Worm (Caenorhabditis elegans) whole organism, L1 larva: ENCODE measurements around the gene D1005.2.

ENCODE experiments used
- C34B4.2 ChIP-seq: sonication (generic microtip); optimal IDR thresholded peaks from 2 replicates; lab custom pipeline; 2017; ENCODE audit warnings: mild to moderate bottlenecking, missing genetic modification characterization, missing compliant biosample characterization
- aha-1 ChIP-seq: fragments of 150-350 bp; optimal IDR thresholded peaks from 2 replicates; lab custom pipeline; 2014; ENCODE audit warnings: missing biosample characterization, missing genetic modification characterization
- alr-1 ChIP-seq: fragments of 200-800 bp; sonication (Bioruptor generic); optimal IDR thresholded peaks from 2 replicates; lab custom pipeline; 2018; ENCODE audit warnings: borderline replicate concordance, mild to moderate bottlenecking, missing genetic modification characterization, missing compliant biosample characterization
- aly-2 ChIP-seq: fragments of 150-350 bp; optimal IDR thresholded peaks from 2 replicates; lab custom pipeline; 2014; ENCODE audit warnings: missing biosample characterization, missing genetic modification characterization
- blmp-1 ChIP-seq: fragments of 150-350 bp; optimal IDR thresholded peaks from 2 replicates; lab custom pipeline; 2014; ENCODE audit warnings: missing biosample characterization, missing genetic modification characterization
- ceh-63 ChIP-seq: fragments of 200-800 bp; sonication (Bioruptor generic); optimal IDR thresholded peaks from 2 replicates; lab custom pipeline; 2018; ENCODE audit warnings: mild to moderate bottlenecking, missing genetic modification characterization, missing compliant biosample characterization
- ceh-88 ChIP-seq: fragments of 200-800 bp; sonication (Bioruptor generic); IDR thresholded peaks from 2 replicates; pipeline ENCODE4 v1.3.6; 2022; ENCODE audit warnings: missing genetic modification characterization, missing compliant biosample characterization
- dpl-1 ChIP-seq, 3 experiments: fragments of 150-350 bp in 2 of 3; sonication (generic microtip) in 1 of 3; optimal IDR thresholded peaks; 2 replicates each; lab custom pipeline; 2014 to 2017; ENCODE audit warnings: missing biosample characterization in 3 of 3, missing genetic modification characterization in 3 of 3, missing genetic modification reagents in 3 of 3
- dsc-1 ChIP-seq: sonication (generic microtip); optimal IDR thresholded peaks from 2 replicates; lab custom pipeline; 2016; ENCODE audit warnings: mild to moderate bottlenecking, missing genetic modification characterization, missing compliant biosample characterization
- efl-1 ChIP-seq, 4 experiments: fragments of 150-350 bp; optimal IDR thresholded peaks in 3 of 4; peaks in 1 of 4; 1 replicate in 1 of 4; 2 replicates in 3 of 4; lab custom pipeline; 2014; ENCODE audit warnings: missing biosample characterization in 2 of 4, missing genetic modification characterization in 2 of 4, missing genetic modification reagents in 2 of 4
- efl-3 ChIP-seq: fragments of 200-800 bp; sonication (Bioruptor generic); optimal IDR thresholded peaks from 2 replicates; lab custom pipeline; 2018; ENCODE audit warnings: mild to moderate bottlenecking, missing genetic modification characterization, missing compliant biosample characterization
- egl-27 ChIP-seq, 2 experiments: fragments of 150-350 bp in 1 of 2; sonication (generic microtip); optimal IDR thresholded peaks; 3 replicates each; lab custom pipeline; 2017 to 2018; ENCODE audit warnings: missing biosample characterization in 2 of 2, missing genetic modification characterization in 2 of 2, missing genetic modification reagents in 2 of 2
- elt-2 ChIP-seq: sonication (generic microtip); optimal IDR thresholded peaks from 2 replicates; lab custom pipeline; 2016; ENCODE audit warnings: missing genetic modification characterization, mild to moderate bottlenecking, inconsistent platforms, missing compliant biosample characterization, missing genetic modification reagents
- elt-3 ChIP-seq, 6 experiments: fragments of 150-350 bp in 1 of 6; sonication (generic microtip); optimal IDR thresholded peaks; 2 replicates each; lab custom pipeline; 2017 to 2018; ENCODE audit warnings: missing biosample characterization in 6 of 6, missing genetic modification characterization in 6 of 6, inconsistent platforms in 1 of 6
- ets-5 ChIP-seq: fragments of 200-800 bp; sonication (Bioruptor generic); IDR thresholded peaks from 2 replicates; pipeline ENCODE4 v1.3.6; 2022; ENCODE audit warnings: missing genetic modification characterization, missing compliant biosample characterization
- fkh-10 ChIP-seq: sonication (generic microtip); optimal IDR thresholded peaks from 2 replicates; lab custom pipeline; 2017; ENCODE audit warnings: missing biosample characterization, missing genetic modification reagents, missing genetic modification characterization
- grh-1 ChIP-seq: fragments of 200-800 bp; sonication (Bioruptor generic); IDR thresholded peaks from 2 replicates; pipeline ENCODE4 v1.3.6; 2022; ENCODE audit warnings: missing genetic modification reagents, missing genetic modification characterization, missing compliant biosample characterization
- hlh-17 ChIP-seq: fragments of 200-800 bp; sonication (Bioruptor generic); optimal IDR thresholded peaks from 2 replicates; lab custom pipeline; 2018; ENCODE audit warnings: missing genetic modification characterization, mild to moderate bottlenecking, missing compliant biosample characterization, moderate library complexity, borderline replicate concordance
- hlh-4 ChIP-seq: sonication (generic microtip); optimal IDR thresholded peaks from 2 replicates; lab custom pipeline; 2016; ENCODE audit warnings: mild to moderate bottlenecking, missing genetic modification characterization, missing compliant biosample characterization
- jun-1 ChIP-seq: fragments of 150-350 bp; optimal IDR thresholded peaks from 2 replicates; lab custom pipeline; 2014; ENCODE audit warnings: missing biosample characterization, missing genetic modification reagents, missing genetic modification characterization
- lin-13 ChIP-seq: fragments of 150-350 bp; optimal IDR thresholded peaks from 2 replicates; lab custom pipeline; 2014; ENCODE audit warnings: missing biosample characterization, missing genetic modification reagents, missing genetic modification characterization
- lin-15B ChIP-seq: fragments of 150-350 bp; sonication (generic microtip); optimal IDR thresholded peaks from 3 replicates; lab custom pipeline; 2014; ENCODE audit warnings: missing biosample characterization, missing genetic modification characterization
- lin-35 ChIP-seq, 2 experiments: fragments of 150-350 bp; optimal IDR thresholded peaks; 2 replicates each; lab custom pipeline; 2014; ENCODE audit warnings: missing biosample characterization in 2 of 2, missing genetic modification characterization in 2 of 2, missing genetic modification reagents in 2 of 2
- mep-1 ChIP-seq: fragments of 150-350 bp; optimal IDR thresholded peaks from 2 replicates; lab custom pipeline; 2014; ENCODE audit warnings: missing biosample characterization, missing genetic modification characterization
- nhr-19 ChIP-seq: fragments of 200-800 bp; sonication (Bioruptor generic); conservative IDR thresholded peaks from 2 replicates; pipeline ENCODE4 v1.3.6; 2022; ENCODE audit warnings: missing genetic modification characterization, missing compliant biosample characterization
- nhr-20 ChIP-seq: sonication (generic microtip); optimal IDR thresholded peaks from 2 replicates; lab custom pipeline; 2016; ENCODE audit warnings: mild to moderate bottlenecking, missing genetic modification characterization, missing compliant biosample characterization
- nhr-237 ChIP-seq: fragments of 150-350 bp; optimal IDR thresholded peaks from 2 replicates; lab custom pipeline; 2014; ENCODE audit warnings: missing biosample characterization, missing genetic modification characterization
- nhr-28 ChIP-seq: fragments of 150-350 bp; optimal IDR thresholded peaks from 2 replicates; lab custom pipeline; 2014; ENCODE audit warnings: missing biosample characterization, missing genetic modification characterization
- nhr-76 ChIP-seq: sonication (generic microtip); optimal IDR thresholded peaks from 2 replicates; lab custom pipeline; 2017; ENCODE audit warnings: missing biosample characterization, missing genetic modification characterization
- pag-3 ChIP-seq: sonication (generic microtip); optimal IDR thresholded peaks from 2 replicates; lab custom pipeline; 2017; ENCODE audit warnings: missing genetic modification characterization, mild to moderate bottlenecking, missing compliant biosample characterization, antibody characterized with exemption, borderline replicate concordance; ENCODE audit not compliant: insufficient read depth
- pax-3 ChIP-seq: fragments of 200-800 bp; sonication (Bioruptor generic); optimal IDR thresholded peaks from 2 replicates; lab custom pipeline; 2018; ENCODE audit warnings: mild to moderate bottlenecking, missing genetic modification characterization, moderate library complexity, missing compliant biosample characterization
- pqm-1 ChIP-seq: sonication (generic microtip); optimal IDR thresholded peaks from 3 replicates; lab custom pipeline; 2017; ENCODE audit warnings: missing biosample characterization, missing genetic modification characterization
- skn-1 ChIP-seq: fragments of 150-350 bp; optimal IDR thresholded peaks from 2 replicates; lab custom pipeline; 2014; ENCODE audit warnings: missing biosample characterization, missing genetic modification characterization
- sptf-1 ChIP-seq: fragments of 150-350 bp; optimal IDR thresholded peaks from 2 replicates; lab custom pipeline; 2014; ENCODE audit warnings: missing biosample characterization, missing genetic modification characterization
- sup-37 ChIP-seq: fragments of 200-800 bp; sonication (Bioruptor generic); optimal IDR thresholded peaks from 2 replicates; lab custom pipeline; 2018; ENCODE audit warnings: mild to moderate bottlenecking, missing genetic modification characterization, missing compliant biosample characterization
- swsn-7 ChIP-seq: sonication (generic microtip); optimal IDR thresholded peaks from 2 replicates; lab custom pipeline; 2016; ENCODE audit warnings: missing genetic modification characterization, missing compliant biosample characterization
- tbx-2 ChIP-seq: sonication (generic microtip); optimal IDR thresholded peaks from 2 replicates; lab custom pipeline; 2016; ENCODE audit warnings: missing genetic modification characterization, missing compliant biosample characterization
- xbp-1 ChIP-seq: sonication (generic microtip); optimal IDR thresholded peaks from 2 replicates; lab custom pipeline; 2016; ENCODE audit warnings: missing genetic modification characterization, missing compliant biosample characterization
- ztf-11 ChIP-seq, 2 experiments: sonication (generic microtip); optimal IDR thresholded peaks; 2 replicates each; lab custom pipeline; 2016 to 2017; ENCODE audit warnings: missing genetic modification characterization in 2 of 2, missing biosample characterization in 1 of 2, missing compliant biosample characterization in 1 of 2
- ztf-4 ChIP-seq: fragments of 150-350 bp; optimal IDR thresholded peaks from 2 replicates; lab custom pipeline; 2014; ENCODE audit warnings: missing biosample characterization, missing genetic modification characterization

Gene D1005.2

DNA sequence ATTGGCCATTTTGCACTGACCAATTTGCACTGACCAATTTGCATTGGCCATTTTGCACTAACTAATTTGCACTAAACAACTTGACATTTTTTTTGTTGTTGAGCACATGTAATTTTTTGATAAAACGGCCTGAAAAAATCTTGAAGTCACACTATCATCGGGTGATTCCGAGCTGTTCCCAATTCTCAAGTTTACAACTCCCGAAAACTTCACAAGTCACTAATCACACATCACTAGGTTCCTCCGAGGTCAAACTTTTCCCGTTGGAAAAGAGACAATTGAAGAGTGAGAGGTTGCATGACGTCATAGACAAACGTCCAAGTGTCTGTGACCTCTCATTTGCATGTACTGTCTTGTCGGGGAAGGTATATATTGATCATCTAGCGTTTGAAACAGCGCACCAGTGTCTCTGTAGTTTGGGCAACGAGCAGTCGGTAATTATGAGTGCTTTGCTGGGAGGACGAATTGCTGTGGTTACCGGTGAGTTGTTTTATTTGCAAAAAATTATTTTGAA lies 27.4 kb downstream of the D1005.2 start, which contains the start of the genes D1005.10 and dhs-25 (continued):
- no peak for TF ChIP-seq ets-5 (GFP tag; lab: Robert Waterston, UW)
- peak in 2 of 3 experiments; percentile 26 to 51 for TF ChIP-seq dpl-1 (GFP tag; optimal IDR thresholded peaks at IDR 0.05; lab: Kevin White, UChicago)
- no peak for TF ChIP-seq egl-27 (tag; optimal IDR thresholded peaks at IDR 0.05; lab: Kevin White, UChicago)
- TF ChIP-seq hlh-17 (GFP tag; lab: Kevin White, UChicago): no peak
- TF ChIP-seq tbx-2 (tag; lab: Kevin White, UChicago): peak; percentile 85
- no peak for TF ChIP-seq pqm-1 (tag; lab: Kevin White, UChicago)
- TF ChIP-seq aha-1: no peak
- TF ChIP-seq jun-1: peak; percentile 61
- TF ChIP-seq elt-3 (tag; optimal IDR thresholded peaks at IDR 0.05; lab: Kevin White, UChicago): peak in 2 of 6 experiments; percentile 67 to 82
- peak; percentile 96 for TF ChIP-seq nhr-20 (tag; lab: Kevin White, UChicago)
- no peak for TF ChIP-seq hlh-4 (tag; lab: Kevin White, UChicago)

DNA sequence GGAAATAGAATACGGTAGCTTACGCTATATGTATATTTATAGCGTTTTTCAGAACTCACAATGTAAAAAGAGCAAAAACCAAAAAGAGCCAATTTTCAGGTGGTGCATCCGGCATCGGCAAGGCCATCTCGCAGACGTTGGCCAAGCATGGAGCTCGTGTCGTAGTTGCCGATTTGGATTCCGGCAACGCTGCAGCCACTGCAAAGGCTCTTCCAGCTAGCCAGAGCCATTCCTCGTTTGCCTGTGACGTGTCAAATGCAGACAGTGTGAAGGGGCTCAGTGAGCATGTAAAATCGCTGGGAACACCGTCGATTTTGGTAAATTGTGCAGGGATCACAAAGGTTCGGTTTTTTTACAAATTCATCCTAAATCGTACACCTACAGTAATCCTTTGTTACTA lies 28.3 kb downstream of the D1005.2 start:
- TF ChIP-seq lin-35 (GFP tag; optimal IDR thresholded peaks at IDR 0.05; lab: Kevin White, UChicago) (no peak), nhr-76 (tag; lab: Kevin White, UChicago) (no peak), C34B4.2 (tag; lab: Kevin White, UChicago) (no peak), pag-3 (no peak), ceh-63 (GFP tag; lab: Kevin White, UChicago) (no peak), mep-1 (no peak), elt-2 (tag; lab: Kevin White, UChicago) (no peak), elt-3 (tag; optimal IDR thresholded peaks at IDR 0.05; lab: Kevin White, UChicago) (no peak), ets-5 (GFP tag; lab: Robert Waterston, UW) (no peak), fkh-10 (GFP tag; lab: Kevin White, UChicago) (no peak), tbx-2 (tag; lab: Kevin White, UChicago) (no peak), ztf-11 (tag; optimal IDR thresholded peaks at IDR 0.05; lab: Kevin White, UChicago) (no peak), efl-3 (GFP tag; lab: Kevin White, UChicago) (no peak), alr-1 (tag; lab: Kevin White, UChicago) (no peak), grh-1 (GFP tag; lab: Robert Waterston, UW) (no peak), lin-13 (no peak), swsn-7 (tag; lab: Kevin White, UChicago) (no peak), sptf-1 (no peak), ztf-4 (tag; lab: Kevin White, UChicago) (no peak)

DNA sequence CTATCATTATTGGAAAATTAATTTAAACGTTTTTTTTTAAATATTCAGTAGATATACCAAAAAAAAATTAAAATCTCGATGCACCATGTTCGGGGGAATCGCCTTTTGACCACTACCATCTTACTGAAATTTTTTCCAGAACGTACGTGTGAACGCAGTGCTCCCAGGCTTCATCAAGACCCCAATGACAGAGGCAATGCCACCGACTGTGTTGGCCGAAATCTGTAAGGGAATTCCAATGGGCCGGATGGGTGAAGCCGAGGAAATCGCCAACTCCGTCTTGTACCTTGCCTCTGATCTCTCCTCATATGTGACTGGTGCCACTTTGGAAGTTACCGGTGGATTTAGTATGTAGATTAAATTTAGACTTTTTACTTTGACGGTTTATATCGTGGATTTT lies 30.0 kb downstream of the D1005.2 start:
- TF ChIP-seq nhr-19 (GFP tag; lab: Robert Waterston, UW) (0 out of 2 replicates have a peak, but pooled peaks have one; percentile 5), tbx-2 (tag; lab: Kevin White, UChicago) (no peak), aly-2 (tag; lab: Kevin White, UChicago) (no peak), egl-27 (tag; optimal IDR thresholded peaks at IDR 0.05; lab: Kevin White, UChicago) (no peak)

DNA sequence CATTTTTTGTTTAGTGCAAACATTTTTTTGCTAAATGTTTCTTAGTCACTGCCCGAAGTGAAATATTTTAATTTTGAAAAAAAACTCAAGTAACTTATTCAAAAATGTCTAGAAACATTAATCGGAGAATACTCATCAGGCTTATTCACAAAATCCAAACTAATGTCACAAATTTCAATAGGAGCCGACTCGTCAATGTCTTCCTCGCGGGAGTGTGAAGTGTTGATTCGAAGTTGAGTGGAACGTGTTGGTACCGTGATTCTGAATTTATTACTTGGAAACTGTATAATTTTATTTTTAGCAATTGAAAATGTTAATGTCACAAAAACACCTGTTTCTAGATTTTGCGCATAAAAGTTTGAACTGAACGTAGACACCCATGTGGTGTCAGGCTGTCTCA lies 30.8 kb downstream of the D1005.2 start:
- TF ChIP-seq ceh-88 (GFP tag; lab: Robert Waterston, UW): no peak
- TF ChIP-seq, all 84 proteins: peak for 0

DNA sequence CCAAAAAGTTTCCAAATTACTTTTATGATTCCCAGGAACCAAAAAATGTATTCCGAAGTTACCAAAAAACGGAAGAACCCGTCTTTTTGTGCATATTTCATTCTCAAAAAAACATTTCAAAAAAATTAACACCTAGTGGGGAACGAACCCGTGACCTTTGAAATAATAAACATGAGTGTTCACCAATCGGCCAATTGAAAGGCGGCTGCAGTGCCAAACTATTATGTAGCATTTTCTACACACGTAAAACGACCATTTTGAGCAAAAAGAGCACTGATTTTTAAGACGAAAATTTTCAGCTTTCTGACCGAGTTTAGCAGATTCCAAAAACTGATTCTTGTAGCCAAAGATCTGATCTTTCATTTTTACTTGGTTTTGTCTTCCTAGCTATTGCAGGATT lies 32.2 kb downstream of the D1005.2 start:
- TF ChIP-seq efl-1 (optimal IDR thresholded peaks at IDR 0.05; lab: Kevin White, UChicago): no peak
- no peak for TF ChIP-seq efl-1 (GFP tag; optimal IDR thresholded peaks at IDR 0.05 in 1 of 2; lab: Kevin White, UChicago)
- no peak for TF ChIP-seq nhr-28 (tag; lab: Kevin White, UChicago)
- TF ChIP-seq dsc-1 (tag; lab: Kevin White, UChicago): no peak
- TF ChIP-seq fkh-10 (GFP tag; lab: Kevin White, UChicago): no peak
- no peak for TF ChIP-seq pax-3 (tag; lab: Kevin White, UChicago)
- TF ChIP-seq blmp-1 (tag; lab: Kevin White, UChicago): no peak
- no peak for TF ChIP-seq skn-1 (tag; lab: Kevin White, UChicago)
- TF ChIP-seq sup-37 (GFP tag; lab: Kevin White, UChicago): no peak
- TF ChIP-seq xbp-1: no peak
- TF ChIP-seq nhr-237 (tag; lab: Kevin White, UChicago): no peak
- no peak for TF ChIP-seq ceh-88 (GFP tag; lab: Robert Waterston, UW)
- TF ChIP-seq lin-35 (GFP tag; optimal IDR thresholded peaks at IDR 0.05; lab: Kevin White, UChicago): no peak
- no peak for TF ChIP-seq lin-15B (tag; lab: Kevin White, UChicago)
